Worm (Caenorhabditis elegans): ENCODE results near the gene mrpl-20.
A peak's percentile ranks its signal among the peaks of the same experiment; 100 is the strongest.

DNA sequence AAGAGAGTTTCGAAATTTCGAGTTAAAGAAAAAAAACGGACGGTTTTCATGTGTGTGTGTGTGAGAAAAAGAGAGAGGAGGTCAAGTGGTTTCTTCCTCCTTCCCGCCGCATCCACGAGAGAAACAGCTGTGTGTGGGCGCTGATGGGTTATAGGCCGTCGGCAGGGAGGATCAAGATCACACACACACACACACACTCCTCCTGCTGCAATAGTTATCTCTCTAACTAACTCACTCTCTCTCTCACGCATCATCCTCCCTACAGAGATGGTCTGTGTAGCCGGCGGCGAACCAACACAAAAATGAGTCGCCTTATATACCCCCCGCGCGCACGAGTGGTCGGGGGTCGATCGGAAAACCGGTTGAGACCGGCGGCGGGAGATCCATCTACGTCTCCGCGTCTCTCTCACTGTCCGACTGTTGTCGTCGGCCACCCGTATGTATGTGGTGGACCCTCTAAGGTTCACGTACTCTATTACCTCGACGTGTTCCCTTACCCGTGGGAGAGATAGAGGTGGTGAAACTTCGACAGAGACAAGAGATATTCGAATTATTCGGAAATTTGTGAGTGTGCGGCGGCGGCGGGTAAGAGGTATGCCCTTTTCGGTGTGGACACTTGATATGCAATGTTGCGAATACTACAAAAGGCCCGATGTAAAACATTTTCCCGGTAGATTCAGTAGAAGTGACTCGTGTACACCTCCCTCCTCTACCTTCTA, 46.5 kb upstream of the mrpl-20 start:
- TF ChIP-seq nhr-12 (tag; optimal IDR thresholded peaks at IDR 0.05) (no peak), alr-1 (tag; optimal IDR thresholded peaks at IDR 0.05) (no peak), unc-62 (GFP tag; optimal IDR thresholded peaks at IDR 0.05) (no peak), fos-1 (tag; optimal IDR thresholded peaks at IDR 0.05) (peak; percentile 19), F13H6.1 (tag; optimal IDR thresholded peaks at IDR 0.05) (peak; percentile 76), lin-11 (tag; optimal IDR thresholded peaks at IDR 0.05) (no peak), nhr-77 (tag; optimal IDR thresholded peaks at IDR 0.05) (no peak), ceh-16 (tag; optimal IDR thresholded peaks at IDR 0.05) (peak; percentile 88), lin-13 (GFP tag; optimal IDR thresholded peaks at IDR 0.05) (no peak), ztf-1 (GFP tag; conservative IDR thresholded peaks at IDR 0.05) (no peak), blmp-1 (tag; optimal IDR thresholded peaks at IDR 0.05; ENCODE audit: insufficient read depth) (peak; percentile 84), sma-3 (GFP tag; optimal IDR thresholded peaks at IDR 0.05) (peak; percentile 92)

Data from whole organism, L2 larva.